Worm (Caenorhabditis elegans): Measurements from ENCODE around the gene T15B7.1.

The T15B7.1 gene

ce11 chrV:6831539-6831938, 11.0 kb upstream of the T15B7.1 start:
- TF ChIP-seq set-16 (GFP tag; IDR thresholded peaks at IDR 0.05) (peak; percentile 97), vab-7 (GFP tag; IDR thresholded peaks at IDR 0.05) (0 out of 2 replicates have a peak, but pooled peaks have one; percentile 5), D1046.2 (GFP tag; IDR thresholded peaks at IDR 0.05) (0 out of 2 replicates have a peak, but pooled peaks have one; percentile 27), attf-4 (tag; optimal IDR thresholded peaks at IDR 0.05) (no peak)

- TF ChIP-seq ceh-32 (tag; optimal IDR thresholded peaks at IDR 0.05; ENCODE audit: poor library complexity): no peak
Measured at ce11 chrV:6835242-6835641, 7.3 kb upstream of the T15B7.1 start, which contains the start of the genes T15B7.14 and col-143. Gene T15B7.14 (minus strand): TSS chrV:6835342. Gene col-143 (plus strand): TSS chrV:6835635.

- peak; percentile 95 for TF ChIP-seq set-16 (GFP tag; IDR thresholded peaks at IDR 0.05)
- no peak for TF ChIP-seq aly-2 (tag; optimal IDR thresholded peaks at IDR 0.05)
- TF ChIP-seq ces-1 (GFP tag; optimal IDR thresholded peaks at IDR 0.05): no peak
Measured at ce11 chrV:6836036-6836435, 6.5 kb upstream of the T15B7.1 start.

ce11 chrV:6838599-6838998, 3.9 kb upstream of the T15B7.1 start, which contains the start of gene T15B7.15:
Gene T15B7.15 (minus strand): TSS chrV:6838665.
- TF ChIP-seq dpl-1 (GFP tag; optimal IDR thresholded peaks at IDR 0.05): peak; percentile 77
- peak; percentile 92 for TF ChIP-seq Y48G9A.11 (GFP tag; IDR thresholded peaks at IDR 0.05)
- TF ChIP-seq mes-2 (tag; optimal IDR thresholded peaks at IDR 0.05; ENCODE audit: poor library complexity, severe bottlenecking): peak; percentile 58
- peak; percentile 94 for TF ChIP-seq T20F7.1 (GFP tag; optimal IDR thresholded peaks at IDR 0.05)
- TF ChIP-seq unc-62 (GFP tag; optimal IDR thresholded peaks at IDR 0.05 in 1 of 2): no peak
- no peak for TF ChIP-seq unc-62 (tag; optimal IDR thresholded peaks at IDR 0.05)
- peak; percentile 85 for TF ChIP-seq R02D3.7 (tag; optimal IDR thresholded peaks at IDR 0.05)

ce11 chrV:6839008-6839407, 3.5 kb upstream of the T15B7.1 start, which contains the start of gene hpo-8:
Gene hpo-8 (plus strand): TSS chrV:6839289.
- TF ChIP-seq sdz-12 (GFP tag; optimal IDR thresholded peaks at IDR 0.05) (no peak), daf-16 (GFP tag; optimal IDR thresholded peaks at IDR 0.05) (no peak), daf-16 (tag; optimal IDR thresholded peaks at IDR 0.05) (peak; percentile 7), F37D6.2 (tag; optimal IDR thresholded peaks at IDR 0.05) (no peak), ces-1 (GFP tag; optimal IDR thresholded peaks at IDR 0.05) (no peak), unc-130 (GFP tag; optimal IDR thresholded peaks at IDR 0.05) (no peak), egl-27 (tag; optimal IDR thresholded peaks at IDR 0.05) (no peak), ztf-7 (tag; optimal IDR thresholded peaks at IDR 0.05) (no peak), fkh-10 (GFP tag; optimal IDR thresholded peaks at IDR 0.05) (no peak), lir-3 (tag; optimal IDR thresholded peaks at IDR 0.05) (no peak), dmd-6 (GFP tag; IDR thresholded peaks at IDR 0.05) (no peak; the same call in 1 of the 2 replicates), zip-11 (GFP tag; IDR thresholded peaks at IDR 0.05) (no peak), Y75B8A.6 (GFP tag; IDR thresholded peaks at IDR 0.05) (no peak), F10B5.3 (tag; optimal IDR thresholded peaks at IDR 0.05) (no peak), spr-3 (GFP tag; optimal IDR thresholded peaks at IDR 0.05) (no peak), daf-19 (GFP tag; conservative IDR thresholded peaks at IDR 0.05) (no peak), dve-1 (tag; optimal IDR thresholded peaks at IDR 0.05; ENCODE audit: insufficient read depth) (peak; percentile 0), ceh-82 (tag; optimal IDR thresholded peaks at IDR 0.05) (no peak), hmg-1.1 (GFP tag; IDR thresholded peaks at IDR 0.05) (no peak), fos-1 (tag; optimal IDR thresholded peaks at IDR 0.05) (no peak), rbr-2 (tag; optimal IDR thresholded peaks at IDR 0.05) (no peak), spr-1 (tag; optimal IDR thresholded peaks at IDR 0.05) (no peak), ZK546.5 (tag; optimal IDR thresholded peaks at IDR 0.05) (no peak), tra-1 (GFP tag; IDR thresholded peaks at IDR 0.05) (no peak), lin-29 (GFP tag; IDR thresholded peaks at IDR 0.05) (no peak), nhr-48 (tag; optimal IDR thresholded peaks at IDR 0.05) (no peak), nhr-77 (tag; optimal IDR thresholded peaks at IDR 0.05) (peak; percentile 37), nhr-25 (tag; optimal IDR thresholded peaks at IDR 0.05; ENCODE audit: borderline replicate concordance, insufficient read depth) (no peak), lsy-2 (tag; optimal IDR thresholded peaks at IDR 0.05) (no peak), ceh-44 (GFP tag; IDR thresholded peaks at IDR 0.05) (no peak), zag-1 (tag; optimal IDR thresholded peaks at IDR 0.05) (no peak), pqm-1 (tag; optimal IDR thresholded peaks at IDR 0.05) (peak; percentile 38)
